Worm (Caenorhabditis elegans) whole organism, early embryonic: Measurements from ENCODE around the gene ddr-2.

Experiments
- B0310.2 ChIP-seq: sonication (generic microtip); optimal IDR thresholded peaks from 2 replicates; lab custom pipeline; 2016; ENCODE audit warnings: mild to moderate bottlenecking, missing genetic modification characterization, missing compliant biosample characterization
- F13C5.2 ChIP-seq: sonication (generic microtip); optimal IDR thresholded peaks from 2 replicates; lab custom pipeline; 2017; ENCODE audit warnings: mild to moderate bottlenecking, missing genetic modification characterization, inconsistent platforms, missing compliant biosample characterization
- aly-1 ChIP-seq: sonication (generic microtip); optimal IDR thresholded peaks from 2 replicates; lab custom pipeline; 2016; ENCODE audit warnings: missing genetic modification characterization, missing compliant biosample characterization
- ama-1 ChIP-seq: fragments of 150-350 bp; optimal IDR thresholded peaks from 2 replicates; lab custom pipeline; 2014
- ceh-13 ChIP-seq: fragments of 200-800 bp; sonication (Bioruptor generic); optimal IDR thresholded peaks from 2 replicates; lab custom pipeline; 2018; ENCODE audit warnings: mild to moderate bottlenecking, missing genetic modification characterization, missing compliant biosample characterization
- ceh-36 ChIP-seq: sonication (generic microtip); optimal IDR thresholded peaks from 2 replicates; lab custom pipeline; 2016; ENCODE audit warnings: missing genetic modification characterization, inconsistent platforms, missing compliant biosample characterization
- ets-7 ChIP-seq: sonication (generic microtip); optimal IDR thresholded peaks from 2 replicates; lab custom pipeline; 2016; ENCODE audit warnings: missing genotype, missing genetic modification characterization, missing compliant biosample characterization
- flt-1 ChIP-seq: fragments of 200-800 bp; sonication (Bioruptor generic); IDR thresholded peaks from 2 replicates; pipeline ENCODE4 v1.3.6; 2022; ENCODE audit warnings: missing genetic modification characterization, missing compliant biosample characterization
- hmbx-1 ChIP-seq: sonication (generic microtip); optimal IDR thresholded peaks from 2 replicates; lab custom pipeline; 2016; ENCODE audit warnings: mild to moderate bottlenecking, missing genetic modification characterization, missing compliant biosample characterization
- hmg-4 ChIP-seq: fragments of 200-800 bp; sonication (Bioruptor generic); optimal IDR thresholded peaks from 2 replicates; lab custom pipeline; 2018; ENCODE audit warnings: mild to moderate bottlenecking, missing genetic modification characterization, missing compliant biosample characterization
- hnd-1 ChIP-seq: sonication (generic microtip); optimal IDR thresholded peaks from 2 replicates; lab custom pipeline; 2016; ENCODE audit warnings: missing genetic modification characterization, missing compliant biosample characterization
- pes-1 ChIP-seq: fragments of 200-800 bp; sonication (Bioruptor generic); IDR thresholded peaks from 2 replicates; pipeline ENCODE4 v1.3.6; 2022; ENCODE audit warnings: missing genetic modification reagents, missing genetic modification characterization, missing compliant biosample characterization
- scrt-1 ChIP-seq: fragments of 200-800 bp; sonication (Bioruptor generic); IDR thresholded peaks from 2 replicates; pipeline ENCODE4 v1.3.6; 2022; ENCODE audit warnings: missing genetic modification characterization, missing compliant biosample characterization
- sea-1 ChIP-seq: fragments of 200-800 bp; sonication (Bioruptor generic); conservative IDR thresholded peaks from 2 replicates; pipeline ENCODE4 v1.3.6; 2022; ENCODE audit warnings: missing genetic modification characterization, missing compliant biosample characterization
- tbx-11 ChIP-seq: fragments of 200-800 bp; sonication (Bioruptor generic); IDR thresholded peaks from 2 replicates; pipeline ENCODE4 v1.3.6; 2022; ENCODE audit warnings: missing genetic modification characterization, missing compliant biosample characterization
- tbx-37 ChIP-seq: fragments of 200-800 bp; sonication (Bioruptor generic); conservative IDR thresholded peaks from 2 replicates; pipeline ENCODE4 v1.3.6; 2022; ENCODE audit warnings: missing genetic modification reagents, missing genetic modification characterization, missing compliant biosample characterization
- tra-4 ChIP-seq: sonication (generic microtip); optimal IDR thresholded peaks from 2 replicates; lab custom pipeline; 2017; ENCODE audit warnings: missing genetic modification characterization, missing compliant biosample characterization

Gene ddr-2

ce11 chrX:3362378-3362777, 47.3 kb downstream of the ddr-2 start, which contains the start of gene dhs-26:
dhs-26 (minus strand) TSS chrX:3362493.
- no peak for TF ChIP-seq hnd-1 (tag; lab: Kevin White, UChicago)
- no peak for TF ChIP-seq ama-1
- no peak for TF ChIP-seq pes-1 (GFP tag; lab: Robert Waterston, UW)
- no peak for TF ChIP-seq tbx-37 (GFP tag; lab: Robert Waterston, UW)
- no peak for TF ChIP-seq ceh-13 (GFP tag; lab: Kevin White, UChicago)
- TF ChIP-seq scrt-1 = no peak
- TF ChIP-seq tbx-11 = no peak
- TF ChIP-seq sea-1 (GFP tag; lab: Robert Waterston, UW) = no peak
- no peak for TF ChIP-seq tra-4 (tag; lab: Kevin White, UChicago)
- no peak for TF ChIP-seq F13C5.2
- no peak for TF ChIP-seq hmg-4 (GFP tag; lab: Kevin White, UChicago)
- TF ChIP-seq hmbx-1 (tag; lab: Kevin White, UChicago) = no peak
- TF ChIP-seq ceh-36 (tag; lab: Kevin White, UChicago) = no peak
- TF ChIP-seq ets-7 (tag; lab: Kevin White, UChicago) = no peak
- TF ChIP-seq flt-1 (GFP tag; lab: Robert Waterston, UW) = no peak
- TF ChIP-seq B0310.2 (tag; lab: Kevin White, UChicago) = no peak
- no peak for TF ChIP-seq aly-1 (tag; lab: Kevin White, UChicago)

ce11 chrX:3366782-3367181, 51.7 kb downstream of the ddr-2 start:
- no peak for TF ChIP-seq tbx-37 (GFP tag; lab: Robert Waterston, UW)
- no peak for TF ChIP-seq pes-1 (GFP tag; lab: Robert Waterston, UW)
- no peak for TF ChIP-seq sea-1 (GFP tag; lab: Robert Waterston, UW)
- TF ChIP-seq ets-7 (tag; lab: Kevin White, UChicago) = no peak
- no peak for TF ChIP-seq tra-4 (tag; lab: Kevin White, UChicago)
- TF ChIP-seq flt-1 (GFP tag; lab: Robert Waterston, UW) = no peak
- TF ChIP-seq hnd-1 (tag; lab: Kevin White, UChicago) = no peak
- TF ChIP-seq ama-1 = no peak
- no peak for TF ChIP-seq hmbx-1 (tag; lab: Kevin White, UChicago)
- no peak for TF ChIP-seq aly-1 (tag; lab: Kevin White, UChicago)
- no peak for TF ChIP-seq hmg-4 (GFP tag; lab: Kevin White, UChicago)
- no peak for TF ChIP-seq scrt-1
- no peak for TF ChIP-seq F13C5.2
- TF ChIP-seq tbx-11 = no peak
- no peak for TF ChIP-seq ceh-13 (GFP tag; lab: Kevin White, UChicago)
- TF ChIP-seq B0310.2 (tag; lab: Kevin White, UChicago) = no peak
- no peak for TF ChIP-seq ceh-36 (tag; lab: Kevin White, UChicago)

- TF ChIP-seq ets-7 (tag; lab: Kevin White, UChicago) (no peak), aly-1 (tag; lab: Kevin White, UChicago) (no peak), hmg-4 (GFP tag; lab: Kevin White, UChicago) (no peak), B0310.2 (tag; lab: Kevin White, UChicago) (no peak), tbx-37 (GFP tag; lab: Robert Waterston, UW) (no peak), tbx-11 (no peak)
These were observed 53.5 kb downstream of the ddr-2 start, which contains the start of gene ZK563.2 for ce11 chrX:3368659-3369058. ZK563.2 (plus strand) TSS chrX:3368959.

- TF ChIP-seq sea-1 (GFP tag; lab: Robert Waterston, UW) (no peak), ceh-13 (GFP tag; lab: Kevin White, UChicago) (no peak), aly-1 (tag; lab: Kevin White, UChicago) (no peak), tra-4 (tag; lab: Kevin White, UChicago) (no peak), tbx-11 (no peak)
These were observed 54.3 kb downstream of the ddr-2 start for ce11 chrX:3369442-3369841.

- TF ChIP-seq scrt-1 (peak; percentile 93), ceh-36 (tag; lab: Kevin White, UChicago) (peak; percentile 77), tra-4 (tag; lab: Kevin White, UChicago) (peak; percentile 71), ets-7 (tag; lab: Kevin White, UChicago) (peak; percentile 36), pes-1 (GFP tag; lab: Robert Waterston, UW) (peak; percentile 95), aly-1 (tag; lab: Kevin White, UChicago) (peak; percentile 88), tbx-37 (GFP tag; lab: Robert Waterston, UW) (peak; percentile 90), ama-1 (no peak), hnd-1 (tag; lab: Kevin White, UChicago) (peak; percentile 71), B0310.2 (tag; lab: Kevin White, UChicago) (peak; percentile 81), hmbx-1 (tag; lab: Kevin White, UChicago) (peak; percentile 62), tbx-11 (peak; percentile 84), ceh-13 (GFP tag; lab: Kevin White, UChicago) (peak; percentile 81), F13C5.2 (peak; percentile 86), sea-1 (GFP tag; lab: Robert Waterston, UW) (peak; percentile 92), hmg-4 (GFP tag; lab: Kevin White, UChicago) (peak; percentile 88), flt-1 (GFP tag; lab: Robert Waterston, UW) (peak; percentile 94)
These were observed 56.1 kb downstream of the ddr-2 start for ce11 chrX:3371264-3371663.
